Worm (Caenorhabditis elegans) whole organism, young adult: Measurements from ENCODE around the gene rskd-1.

ENCODE experiments used
- C06A6.2 ChIP-seq: fragments of 200-800 bp; sonication (Bioruptor generic); conservative IDR thresholded peaks from 2 replicates; pipeline ENCODE4 v1.3.6; 2022; ENCODE audit warnings: missing genetic modification characterization, missing compliant biosample characterization
- C17E4.6 ChIP-seq: fragments of 200-800 bp; sonication (Bioruptor generic); IDR thresholded peaks from 2 replicates; pipeline ENCODE4 v1.3.6; 2022; ENCODE audit warnings: missing genetic modification reagents, missing genetic modification characterization, missing compliant biosample characterization
- D2030.7 ChIP-seq: fragments of 200-800 bp; sonication (Bioruptor generic); IDR thresholded peaks from 2 replicates; pipeline ENCODE4 v1.3.6; 2022; ENCODE audit warnings: missing genetic modification reagents, missing genetic modification characterization, missing compliant biosample characterization
- F37B4.10 ChIP-seq: fragments of 200-800 bp; sonication (Bioruptor generic); IDR thresholded peaks from 2 replicates; pipeline ENCODE4 v1.3.6; 2022; ENCODE audit warnings: missing genetic modification characterization, missing compliant biosample characterization
- F49E8.2 ChIP-seq: sonication (generic microtip); optimal IDR thresholded peaks from 3 replicates; lab custom pipeline; 2017; ENCODE audit warnings: missing genetic modification characterization, mild to moderate bottlenecking, missing compliant biosample characterization, antibody characterized with exemption, moderate library complexity; ENCODE audit not compliant: insufficient read depth
- F52B5.7 ChIP-seq: sonication (generic microtip); optimal IDR thresholded peaks from 2 replicates; lab custom pipeline; 2016; ENCODE audit warnings: mild to moderate bottlenecking, missing genetic modification characterization, missing compliant biosample characterization
- F57C9.4 ChIP-seq: sonication (generic microtip); optimal IDR thresholded peaks from 2 replicates; lab custom pipeline; 2017; ENCODE audit warnings: mild to moderate bottlenecking, missing genetic modification characterization, missing compliant biosample characterization
- K12H6.12 ChIP-seq: fragments of 200-800 bp; sonication (Bioruptor generic); optimal IDR thresholded peaks from 2 replicates; lab custom pipeline; 2018; ENCODE audit warnings: mild to moderate bottlenecking, missing genetic modification characterization, missing compliant biosample characterization
- T07F8.4 ChIP-seq: sonication (generic microtip); optimal IDR thresholded peaks from 2 replicates; lab custom pipeline; 2016; ENCODE audit warnings: mild to moderate bottlenecking, missing genetic modification characterization, moderate library complexity, missing compliant biosample characterization
- Y56A3A.18 ChIP-seq: fragments of 200-800 bp; sonication (Bioruptor generic); IDR thresholded peaks from 2 replicates; pipeline ENCODE4 v1.3.6; 2022; ENCODE audit warnings: missing genetic modification reagents, missing genetic modification characterization, missing compliant biosample characterization
- Y67H2A.10 ChIP-seq: fragments of 200-800 bp; sonication (Bioruptor generic); conservative IDR thresholded peaks from 2 replicates; pipeline ENCODE4 v1.3.6; 2022; ENCODE audit warnings: missing genetic modification reagents, missing genetic modification characterization, missing compliant biosample characterization
- Y95B8A.8 ChIP-seq: fragments of 200-800 bp; sonication (Bioruptor generic); IDR thresholded peaks from 2 replicates; pipeline ENCODE4 v1.3.6; 2022; ENCODE audit warnings: missing genetic modification reagents, missing genetic modification characterization, missing compliant biosample characterization
- ama-1 ChIP-seq, 3 experiments: fragments of 150-350 bp in 1 of 3; sonication (generic microtip) in 2 of 3; optimal IDR thresholded peaks; 2 replicates each; lab custom pipeline; 2014 to 2018; ENCODE audit warnings: missing biosample characterization in 2 of 3, missing genetic modification characterization in 2 of 3, missing genetic modification reagents in 2 of 3
- aptf-2 ChIP-seq: fragments of 200-800 bp; sonication (Bioruptor generic); conservative IDR thresholded peaks from 2 replicates; pipeline ENCODE4 v1.3.6; 2022; ENCODE audit warnings: missing genetic modification reagents, missing genetic modification characterization, missing compliant biosample characterization
- athp-1 ChIP-seq: sonication (generic microtip); optimal IDR thresholded peaks from 2 replicates; lab custom pipeline; 2017; ENCODE audit warnings: mild to moderate bottlenecking, missing genetic modification characterization, missing compliant biosample characterization
- bed-1 ChIP-seq: fragments of 200-800 bp; sonication (Bioruptor generic); IDR thresholded peaks from 2 replicates; pipeline ENCODE4 v1.3.6; 2022; ENCODE audit warnings: missing genetic modification reagents, missing genetic modification characterization, missing compliant biosample characterization
- ccch-3 ChIP-seq: fragments of 200-800 bp; sonication (Bioruptor generic); optimal IDR thresholded peaks from 2 replicates; lab custom pipeline; 2018; ENCODE audit warnings: mild to moderate bottlenecking, missing genetic modification characterization, missing compliant biosample characterization
- cebp-1 ChIP-seq, 2 experiments: fragments of 200-800 bp in 1 of 2; sonication (Bioruptor generic) in 1 of 2; sonication (generic microtip) in 1 of 2; IDR thresholded peaks in 1 of 2; optimal IDR thresholded peaks in 1 of 2; 2 replicates each; pipeline versions ENCODE4 v1.3.6 to Lab custom; 2017 to 2022; ENCODE audit warnings: missing compliant biosample characterization in 2 of 2, missing genetic modification characterization in 2 of 2, mild to moderate bottlenecking in 1 of 2, missing genetic modification reagents in 1 of 2, moderate library complexity in 1 of 2
- dpl-1 ChIP-seq: fragments of 150-350 bp; optimal IDR thresholded peaks from 2 replicates; lab custom pipeline; 2014; ENCODE audit warnings: missing biosample characterization, missing genetic modification reagents, missing genetic modification characterization
- ets-4 ChIP-seq: fragments of 200-800 bp; sonication (Bioruptor generic); optimal IDR thresholded peaks from 2 replicates; lab custom pipeline; 2018; ENCODE audit warnings: mild to moderate bottlenecking, missing genetic modification characterization, missing compliant biosample characterization
- hlh-12 ChIP-seq: sonication (generic microtip); optimal IDR thresholded peaks from 2 replicates; lab custom pipeline; 2016; ENCODE audit warnings: missing genetic modification characterization, missing compliant biosample characterization
- hmg-1.2 ChIP-seq: fragments of 200-800 bp; sonication (Bioruptor generic); IDR thresholded peaks from 2 replicates; pipeline ENCODE4 v1.3.6; 2022; ENCODE audit warnings: missing genetic modification reagents, missing genetic modification characterization, missing compliant biosample characterization
- hmg-20 ChIP-seq: fragments of 200-800 bp; sonication (Bioruptor generic); IDR thresholded peaks from 2 replicates; pipeline ENCODE4 v1.3.6; 2022; ENCODE audit warnings: missing genetic modification reagents, missing genetic modification characterization, missing compliant biosample characterization
- lag-1 ChIP-seq: fragments of 200-800 bp; sonication (Bioruptor generic); IDR thresholded peaks from 2 replicates; pipeline ENCODE4 v1.3.6; 2022; ENCODE audit warnings: missing genetic modification reagents, missing genetic modification characterization, missing compliant biosample characterization
- let-526 ChIP-seq: fragments of 200-800 bp; sonication (Bioruptor generic); IDR thresholded peaks from 2 replicates; pipeline ENCODE4 v1.3.6; 2022; ENCODE audit warnings: missing genetic modification reagents, missing genetic modification characterization, missing compliant biosample characterization
- lin-40 ChIP-seq: sonication (generic microtip); optimal IDR thresholded peaks from 2 replicates; lab custom pipeline; 2016; ENCODE audit warnings: missing genetic modification characterization, mild to moderate bottlenecking, missing compliant biosample characterization, missing genotype, missing genetic modification reagents
- lin-54 ChIP-seq: fragments of 200-800 bp; sonication (Bioruptor generic); optimal IDR thresholded peaks from 2 replicates; lab custom pipeline; 2018; ENCODE audit warnings: mild to moderate bottlenecking, missing genetic modification characterization, missing compliant biosample characterization
- lsy-27 ChIP-seq: sonication (generic microtip); optimal IDR thresholded peaks from 2 replicates; lab custom pipeline; 2017; ENCODE audit warnings: missing genetic modification characterization, mild to moderate bottlenecking, missing compliant biosample characterization, antibody characterized with exemption, missing genotype, borderline replicate concordance; ENCODE audit not compliant: insufficient read depth
- madf-3 ChIP-seq: fragments of 200-800 bp; sonication (Bioruptor generic); IDR thresholded peaks from 2 replicates; pipeline ENCODE4 v1.3.6; 2022; ENCODE audit warnings: missing genetic modification reagents, missing genetic modification characterization, missing compliant biosample characterization
- madf-6 ChIP-seq: fragments of 200-800 bp; sonication (Bioruptor generic); IDR thresholded peaks from 2 replicates; pipeline ENCODE4 v1.3.6; 2022; ENCODE audit warnings: missing genetic modification reagents, missing genetic modification characterization, missing compliant biosample characterization
- mcd-1 ChIP-seq: fragments of 200-800 bp; sonication (Bioruptor generic); IDR thresholded peaks from 2 replicates; pipeline ENCODE4 v1.3.6; 2022; ENCODE audit warnings: missing genetic modification reagents, missing genetic modification characterization, missing compliant biosample characterization
- nhr-120 ChIP-seq: fragments of 200-800 bp; sonication (Bioruptor generic); IDR thresholded peaks from 2 replicates; pipeline ENCODE4 v1.3.6; 2022; ENCODE audit warnings: missing genetic modification characterization, missing compliant biosample characterization
- nhr-27 ChIP-seq: fragments of 200-800 bp; sonication (Bioruptor generic); optimal IDR thresholded peaks from 2 replicates; lab custom pipeline; 2018; ENCODE audit warnings: mild to moderate bottlenecking, missing genetic modification characterization, moderate library complexity, missing compliant biosample characterization
- snpc-3.4 ChIP-seq: sonication (generic microtip); optimal IDR thresholded peaks from 2 replicates; lab custom pipeline; 2017; ENCODE audit warnings: missing genetic modification characterization, mild to moderate bottlenecking, missing compliant biosample characterization, antibody characterized with exemption, moderate library complexity, missing genotype, missing genetic modification reagents
- snpc-4 ChIP-seq, 5 experiments: fragments of 150-350 bp in 1 of 5; sonication (generic microtip) in 4 of 5; optimal IDR thresholded peaks; 2 replicates each; lab custom pipeline; 2014 to 2018; ENCODE audit warnings: missing genetic modification characterization in 5 of 5, missing biosample characterization in 3 of 5, antibody characterized with exemption in 2 of 5, mild to moderate bottlenecking in 2 of 5, missing compliant biosample characterization in 2 of 5, missing genotype in 2 of 5, moderate library complexity in 2 of 5, missing genetic modification reagents in 1 of 5
- somi-1 ChIP-seq: fragments of 200-800 bp; sonication (Bioruptor generic); optimal IDR thresholded peaks from 2 replicates; lab custom pipeline; 2018; ENCODE audit warnings: mild to moderate bottlenecking, missing genetic modification characterization, missing compliant biosample characterization
- unc-130 ChIP-seq: sonication (generic microtip); optimal IDR thresholded peaks from 2 replicates; lab custom pipeline; 2016; ENCODE audit warnings: missing genetic modification reagents, missing genetic modification characterization, missing compliant biosample characterization
- unc-62 ChIP-seq: fragments of 150-350 bp; optimal IDR thresholded peaks from 2 replicates; lab custom pipeline; 2014; ENCODE audit warnings: missing biosample characterization, missing genetic modification reagents, missing genetic modification characterization
- zfh-2 ChIP-seq: fragments of 200-800 bp; sonication (Bioruptor generic); conservative IDR thresholded peaks from 2 replicates; pipeline ENCODE4 v1.3.6; 2022; ENCODE audit warnings: missing genetic modification reagents, missing genetic modification characterization, missing compliant biosample characterization
- ztf-18 ChIP-seq: sonication (generic microtip); optimal IDR thresholded peaks from 2 replicates; lab custom pipeline; 2016; ENCODE audit warnings: missing genotype, mild to moderate bottlenecking, missing genetic modification characterization, missing compliant biosample characterization
- ztf-22 ChIP-seq: fragments of 200-800 bp; sonication (Bioruptor generic); optimal IDR thresholded peaks from 2 replicates; lab custom pipeline; 2018; ENCODE audit warnings: mild to moderate bottlenecking, missing genetic modification characterization, moderate library complexity, missing compliant biosample characterization
- ztf-3 ChIP-seq: fragments of 200-800 bp; sonication (Bioruptor generic); optimal IDR thresholded peaks from 2 replicates; lab custom pipeline; 2018; ENCODE audit warnings: mild to moderate bottlenecking, missing genetic modification characterization, missing compliant biosample characterization
- ztf-6 ChIP-seq: fragments of 200-800 bp; sonication (Bioruptor generic); IDR thresholded peaks from 2 replicates; pipeline ENCODE4 v1.3.6; 2022; ENCODE audit warnings: missing genetic modification reagents, missing genetic modification characterization, missing compliant biosample characterization

rskd-1 gene

ce11 chrV:12288577-12288976 is at the start of gene rskd-1:
rskd-1 (minus strand) TSS chrV:12288615.
- TF ChIP-seq cebp-1 (GFP tag; IDR thresholded peaks at IDR 0.05; lab: Robert Waterston, UW) (peak; percentile 67; the same call in 1 of the 2 replicates), cebp-1 (tag; optimal IDR thresholded peaks at IDR 0.05; lab: Kevin White, UChicago) (peak; percentile 74), hmg-1.2 (GFP tag; lab: Robert Waterston, UW) (peak; percentile 41; the same call in 1 of the 2 replicates), ztf-18 (tag; lab: Kevin White, UChicago) (peak; percentile 4), snpc-3.4 (tag; lab: Kevin White, UChicago) (peak; percentile 35), athp-1 (tag; lab: Kevin White, UChicago) (no peak)

- TF ChIP-seq mcd-1 (GFP tag; lab: Robert Waterston, UW) (no peak), hlh-12 (no peak), F37B4.10 (no peak), nhr-120 (no peak), ztf-6 (no peak), ccch-3 (GFP tag; lab: Kevin White, UChicago) (no peak), let-526 (GFP tag; lab: Robert Waterston, UW) (no peak), Y67H2A.10 (no peak)
Observed at ce11 chrV:12337894-12338293, 49.5 kb upstream of the rskd-1 start, which contains the start of gene twk-13. twk-13 (minus strand) TSS chrV:12337994.

ce11 chrV:12334387-12334786 is 46.0 kb upstream of the rskd-1 start:
- TF ChIP-seq bed-1 = no peak
- TF ChIP-seq unc-130 = no peak
- TF ChIP-seq snpc-3.4 (tag; lab: Kevin White, UChicago) = no peak
- TF ChIP-seq ets-4 (GFP tag; lab: Kevin White, UChicago) = no peak
- TF ChIP-seq hmg-1.2 (GFP tag; lab: Robert Waterston, UW) = no peak
- TF ChIP-seq madf-6 = no peak
- no peak for TF ChIP-seq Y95B8A.8 (GFP tag; lab: Robert Waterston, UW)
- no peak for TF ChIP-seq K12H6.12
- no peak for TF ChIP-seq lin-40
- no peak for TF ChIP-seq ztf-18 (tag; lab: Kevin White, UChicago)
- TF ChIP-seq lsy-27 (tag; lab: Kevin White, UChicago) = no peak
- TF ChIP-seq ama-1 (optimal IDR thresholded peaks at IDR 0.05; lab: Kevin White, UChicago) = no peak
- TF ChIP-seq ama-1 (GFP tag; optimal IDR thresholded peaks at IDR 0.05; lab: Kevin White, UChicago) = no peak
- TF ChIP-seq dpl-1 (GFP tag; lab: Kevin White, UChicago) = no peak
- no peak for TF ChIP-seq mcd-1 (GFP tag; lab: Robert Waterston, UW)
- no peak for TF ChIP-seq C06A6.2 (GFP tag; lab: Robert Waterston, UW)
- TF ChIP-seq F57C9.4 (tag; lab: Kevin White, UChicago) = no peak
- no peak for TF ChIP-seq snpc-4 (GFP tag; optimal IDR thresholded peaks at IDR 0.05; lab: Kevin White, UChicago)
- TF ChIP-seq snpc-4 (tag; optimal IDR thresholded peaks at IDR 0.05; lab: Kevin White, UChicago) = no peak

DNA sequence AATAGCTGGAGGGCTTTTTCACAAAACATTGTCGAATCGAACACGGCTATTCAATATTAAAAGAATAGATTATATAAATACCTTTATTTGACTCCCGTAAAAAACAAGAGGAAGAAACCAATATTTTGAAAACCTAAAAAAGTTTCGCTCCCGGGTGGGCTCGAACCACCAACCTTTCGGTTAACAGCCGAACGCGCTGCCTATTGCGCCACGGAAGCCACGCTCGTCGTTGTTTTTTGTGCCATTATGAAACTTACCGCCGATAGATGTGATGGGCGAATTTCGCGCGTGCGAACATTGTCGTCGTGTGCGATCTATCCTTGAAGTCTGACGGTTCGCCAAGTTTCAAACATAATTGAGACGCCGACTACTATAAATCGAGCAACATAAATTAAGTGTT is 43.4 kb upstream of the rskd-1 start:
- TF ChIP-seq F52B5.7 (tag; lab: Kevin White, UChicago) (no peak), zfh-2 (GFP tag; lab: Robert Waterston, UW) (no peak), mcd-1 (GFP tag; lab: Robert Waterston, UW) (peak; percentile 43; the same call in 1 of the 2 replicates), Y95B8A.8 (GFP tag; lab: Robert Waterston, UW) (no peak), ztf-3 (GFP tag; lab: Kevin White, UChicago) (no peak), T07F8.4 (tag; lab: Kevin White, UChicago) (no peak), madf-3 (GFP tag; lab: Robert Waterston, UW) (peak; percentile 70; the same call in 1 of the 2 replicates), hmg-20 (GFP tag; lab: Robert Waterston, UW) (no peak), lin-54 (no peak), lag-1 (no peak), somi-1 (GFP tag; lab: Kevin White, UChicago) (no peak), C17E4.6 (GFP tag; lab: Robert Waterston, UW) (no peak), hlh-12 (no peak), Y56A3A.18 (no peak), ztf-22 (GFP tag; lab: Kevin White, UChicago) (no peak), aptf-2 (GFP tag; lab: Robert Waterston, UW) (no peak), unc-62 (GFP tag; lab: Kevin White, UChicago) (no peak), D2030.7 (GFP tag; lab: Robert Waterston, UW) (peak; percentile 51; the same call in 1 of the 2 replicates), nhr-27 (tag; lab: Kevin White, UChicago) (no peak), F49E8.2 (no peak)
